Fruit fly (Drosophila melanogaster) whole organism, embryonic: ENCODE measurements around the gene Rpp14a.

Source experiments
- Aef1 ChIP-seq: fragments of 200-800 bp; sonication (Bioruptor generic); IDR thresholded peaks from 3 replicates; pipeline ENCODE4 v1.3.6; 2022; ENCODE audit warnings: missing biosample characterization, missing genetic modification characterization
- Atf6 ChIP-seq: fragments of 200-800 bp; sonication (Bioruptor generic); IDR thresholded peaks from 2 replicates; pipeline ENCODE4 v1.3.6; 2022; ENCODE audit warnings: missing biosample characterization, missing genetic modification characterization
- B-H1 ChIP-seq: fragments of 200-800 bp; sonication (Bioruptor generic); IDR thresholded peaks from 3 replicates; pipeline ENCODE4 v1.3.6; 2022; ENCODE audit warnings: missing biosample characterization, missing genetic modification characterization
- CG10366 ChIP-seq: fragments of 200-800 bp; sonication (Bioruptor generic); IDR thresholded peaks from 2 replicates; pipeline ENCODE4 v1.3.6; 2022; ENCODE audit warnings: missing biosample characterization, missing genetic modification characterization
- CG10543 ChIP-seq: fragments of 200-800 bp; sonication (Bioruptor generic); optimal IDR thresholded peaks from 3 replicates; lab custom pipeline; 2017; ENCODE audit warnings: missing biosample characterization, mild to moderate bottlenecking, missing genetic modification characterization, moderate library complexity
- CG10979 ChIP-seq: fragments of 200-800 bp; sonication (Bioruptor generic); optimal IDR thresholded peaks from 2 replicates; lab custom pipeline; 2018; ENCODE audit warnings: missing biosample characterization, mild to moderate bottlenecking, missing genetic modification characterization, moderate library complexity
- CG12299 ChIP-seq: fragments of 200-800 bp; sonication (Bioruptor generic); optimal IDR thresholded peaks from 2 replicates; lab custom pipeline; 2018; ENCODE audit warnings: missing biosample characterization, mild to moderate bottlenecking, missing genetic modification characterization
- CG14050 ChIP-seq: fragments of 200-800 bp; sonication (Bioruptor generic); IDR thresholded peaks from 3 replicates; pipeline ENCODE4 v1.3.6; 2022; ENCODE audit warnings: missing biosample characterization, missing genetic modification characterization
- CG16779 ChIP-seq: fragments of 200-800 bp; sonication (Bioruptor generic); IDR thresholded peaks from 2 replicates; pipeline ENCODE4 v1.3.6; 2022; ENCODE audit warnings: missing biosample characterization, missing genetic modification characterization
- CG16813 ChIP-seq: fragments of 200-800 bp; sonication (Bioruptor generic); IDR thresholded peaks from 3 replicates; pipeline ENCODE4 v1.3.6; 2022; ENCODE audit warnings: missing biosample characterization, missing genetic modification characterization; ENCODE audit not compliant: partially characterized antibody
- CG17328 ChIP-seq: fragments of 200-800 bp; sonication (Bioruptor generic); IDR thresholded peaks from 2 replicates; pipeline ENCODE4 v1.3.6; 2022; ENCODE audit warnings: missing biosample characterization, missing genetic modification characterization
- CG17568 ChIP-seq: fragments of 200-800 bp; sonication (Bioruptor generic); optimal IDR thresholded peaks from 2 replicates; lab custom pipeline; 2018; ENCODE audit warnings: missing biosample characterization, mild to moderate bottlenecking, missing genetic modification characterization, moderate library complexity
- CG18764 ChIP-seq: fragments of 200-800 bp; sonication (Bioruptor generic); optimal IDR thresholded peaks from 3 replicates; lab custom pipeline; 2016; ENCODE audit warnings: missing biosample characterization, missing genetic modification characterization
- CG32767 ChIP-seq: fragments of 200-800 bp; sonication (Bioruptor generic); IDR thresholded peaks from 2 replicates; pipeline ENCODE4 v1.3.6; 2022; ENCODE audit warnings: missing biosample characterization, missing genetic modification characterization
- CG3995 ChIP-seq: fragments of 200-800 bp; sonication (Bioruptor generic); optimal IDR thresholded peaks from 3 replicates; lab custom pipeline; 2016; ENCODE audit warnings: missing biosample characterization, missing genetic modification characterization
- CG4404 ChIP-seq: fragments of 200-800 bp; sonication (Bioruptor generic); IDR thresholded peaks from 2 replicates; pipeline ENCODE4 v1.3.6; 2022; ENCODE audit warnings: missing biosample characterization, missing genetic modification characterization
- CG6854 ChIP-seq: fragments of 200-800 bp; sonication (Bioruptor generic); optimal IDR thresholded peaks from 3 replicates; lab custom pipeline; 2017; ENCODE audit warnings: missing biosample characterization, mild to moderate bottlenecking, missing genetic modification characterization
- CG7271 ChIP-seq: fragments of 200-800 bp; sonication (Bioruptor generic); optimal IDR thresholded peaks from 2 replicates; lab custom pipeline; 2018; ENCODE audit warnings: missing biosample characterization, mild to moderate bottlenecking, missing genetic modification characterization, moderate library complexity
- CG9797 ChIP-seq: fragments of 200-800 bp; sonication (Bioruptor generic); optimal IDR thresholded peaks from 3 replicates; lab custom pipeline; 2018; ENCODE audit warnings: missing biosample characterization, mild to moderate bottlenecking, missing genetic modification characterization
- CHES-1-like ChIP-seq: fragments of 200-800 bp; sonication (Bioruptor generic); optimal IDR thresholded peaks from 2 replicates; lab custom pipeline; 2016; ENCODE audit warnings: missing biosample characterization, missing genetic modification characterization
- Dfd ChIP-seq, 2 experiments: fragments of >200 bp; optimal IDR thresholded peaks; 2 replicates each; lab custom pipeline; 2017; ENCODE audit warnings: missing biosample characterization in 2 of 2, missing genetic modification characterization in 2 of 2
- Gsc ChIP-seq: fragments of 200-800 bp; sonication (Bioruptor generic); IDR thresholded peaks from 2 replicates; pipeline ENCODE4 v1.3.6; 2022; ENCODE audit warnings: missing biosample characterization, missing genetic modification characterization
- HLH3B ChIP-seq: fragments of 200-800 bp; sonication (Bioruptor generic); IDR thresholded peaks from 2 replicates; pipeline ENCODE4 v1.3.6; 2022; ENCODE audit warnings: missing biosample characterization, missing genetic modification characterization
- HLH54F ChIP-seq: fragments of 200-800 bp; sonication (Bioruptor generic); optimal IDR thresholded peaks from 3 replicates; lab custom pipeline; 2016; ENCODE audit warnings: missing biosample characterization, missing genetic modification characterization
- Hsf ChIP-seq: fragments of 200-800 bp; sonication (Bioruptor generic); optimal IDR thresholded peaks from 3 replicates; lab custom pipeline; 2016; ENCODE audit warnings: missing biosample characterization, missing genetic modification characterization
- Lim3 ChIP-seq: fragments of 200-800 bp; sonication (Bioruptor generic); IDR thresholded peaks from 2 replicates; pipeline ENCODE4 v1.3.6; 2022; ENCODE audit warnings: missing biosample characterization, missing genetic modification characterization
- Ptx1 ChIP-seq: fragments of 200-800 bp; sonication (Bioruptor generic); IDR thresholded peaks from 2 replicates; pipeline ENCODE4 v1.3.6; 2022; ENCODE audit warnings: missing biosample characterization, missing genetic modification characterization
- Taf1 ChIP-seq: fragments of 200-800 bp; sonication (Bioruptor generic); IDR thresholded peaks from 2 replicates; pipeline ENCODE4 v1.3.6; 2022; ENCODE audit warnings: missing biosample characterization, missing genetic modification characterization
- Vsx1 ChIP-seq: fragments of 200-800 bp; sonication (Bioruptor generic); optimal IDR thresholded peaks from 2 replicates; lab custom pipeline; 2017; ENCODE audit warnings: missing biosample characterization, mild to moderate bottlenecking, missing genetic modification characterization, missing genetic modification reagents
- ara ChIP-seq: fragments of 200-800 bp; sonication (Bioruptor generic); IDR thresholded peaks from 2 replicates; pipeline ENCODE4 v1.3.6; 2022; ENCODE audit warnings: missing biosample characterization, missing genetic modification characterization
- ase ChIP-seq: fragments of 200-800 bp; sonication (Bioruptor generic); IDR thresholded peaks from 3 replicates; pipeline ENCODE4 v1.3.6; 2022; ENCODE audit warnings: missing biosample characterization, missing genetic modification characterization
- cad ChIP-seq: fragments of >200 bp; optimal IDR thresholded peaks from 2 replicates; lab custom pipeline; 2017; ENCODE audit warnings: missing biosample characterization, missing genetic modification characterization
- da ChIP-seq: fragments of 200-800 bp; sonication (Bioruptor generic); optimal IDR thresholded peaks from 2 replicates; lab custom pipeline; 2016; ENCODE audit warnings: missing biosample characterization, missing genetic modification characterization
- disco-r ChIP-seq: fragments of 200-800 bp; sonication (Bioruptor generic); optimal IDR thresholded peaks from 2 replicates; lab custom pipeline; 2016; ENCODE audit warnings: missing biosample characterization, missing genetic modification characterization
- gt ChIP-seq: fragments of 200-800 bp; sonication (Bioruptor generic); IDR thresholded peaks from 2 replicates; pipeline ENCODE4 v1.3.6; 2022; ENCODE audit warnings: missing biosample characterization, missing genetic modification characterization
- ind ChIP-seq: fragments of 200-800 bp; sonication (Bioruptor generic); optimal IDR thresholded peaks from 3 replicates; lab custom pipeline; 2016; ENCODE audit warnings: missing biosample characterization, missing genetic modification characterization
- jumu ChIP-seq: fragments of 200-800 bp; sonication (Bioruptor generic); optimal IDR thresholded peaks from 3 replicates; lab custom pipeline; 2016; ENCODE audit warnings: missing biosample characterization, missing genetic modification characterization
- knrl ChIP-seq: fragments of 200-800 bp; sonication (Bioruptor generic); IDR thresholded peaks from 3 replicates; pipeline ENCODE4 v1.3.6; 2022; ENCODE audit warnings: missing biosample characterization, missing genetic modification characterization; ENCODE audit not compliant: partially characterized antibody
- mld ChIP-seq: fragments of 200-800 bp; sonication (Bioruptor generic); IDR thresholded peaks from 3 replicates; pipeline ENCODE4 v1.3.6; 2022; ENCODE audit warnings: missing biosample characterization, missing genetic modification characterization; ENCODE audit not compliant: partially characterized antibody
- nerfin-2 ChIP-seq: fragments of 200-800 bp; sonication (Bioruptor generic); IDR thresholded peaks from 2 replicates; pipeline ENCODE4 v1.3.6; 2022; ENCODE audit warnings: missing biosample characterization, missing genetic modification characterization; ENCODE audit not compliant: partially characterized antibody
- nmo ChIP-seq: fragments of 200-800 bp; sonication (Bioruptor generic); optimal IDR thresholded peaks from 2 replicates; lab custom pipeline; 2018; ENCODE audit warnings: missing biosample characterization, mild to moderate bottlenecking, missing genetic modification characterization, moderate library complexity
- pho ChIP-seq: fragments of 200-800 bp; sonication (Bioruptor generic); optimal IDR thresholded peaks from 2 replicates; lab custom pipeline; 2016; ENCODE audit warnings: missing biosample characterization, missing genetic modification characterization
- sisA ChIP-seq: fragments of 200-800 bp; sonication (Bioruptor generic); IDR thresholded peaks from 2 replicates; pipeline ENCODE4 v1.3.6; 2022; ENCODE audit warnings: missing biosample characterization, missing genetic modification characterization
- so ChIP-seq: fragments of 200-800 bp; sonication (Bioruptor generic); IDR thresholded peaks from 3 replicates; pipeline ENCODE4 v1.3.6; 2022; ENCODE audit warnings: missing biosample characterization, missing genetic modification characterization
- stc ChIP-seq: fragments of 200-800 bp; sonication (Bioruptor generic); IDR thresholded peaks from 2 replicates; pipeline ENCODE4 v1.3.6; 2022; ENCODE audit warnings: missing biosample characterization, missing genetic modification characterization
- tna ChIP-seq: fragments of 200-800 bp; sonication (Bioruptor generic); IDR thresholded peaks from 2 replicates; pipeline ENCODE4 v1.3.6; 2022; ENCODE audit warnings: missing biosample characterization, missing genetic modification characterization; ENCODE audit not compliant: partially characterized antibody
- trem ChIP-seq: fragments of 200-800 bp; optimal IDR thresholded peaks from 3 replicates; lab custom pipeline; 2019; ENCODE audit warnings: missing biosample characterization, mild to moderate bottlenecking, missing genetic modification characterization, moderate library complexity
- trh ChIP-seq: fragments of 200-800 bp; sonication (Bioruptor generic); optimal IDR thresholded peaks from 2 replicates; lab custom pipeline; 2016; ENCODE audit warnings: missing biosample characterization, missing genetic modification characterization
- ttk ChIP-seq: fragments of 200-800 bp; sonication (Bioruptor generic); IDR thresholded peaks from 2 replicates; pipeline ENCODE4 v2.1.2; 2022; ENCODE audit warnings: missing biosample characterization, missing genetic modification characterization
- tx ChIP-seq: fragments of 200-800 bp; sonication (Bioruptor generic); optimal IDR thresholded peaks from 2 replicates; lab custom pipeline; 2016; ENCODE audit warnings: missing biosample characterization, missing genetic modification characterization
- unpg ChIP-seq: fragments of 200-800 bp; sonication (Bioruptor generic); optimal IDR thresholded peaks from 3 replicates; lab custom pipeline; 2018; ENCODE audit warnings: missing biosample characterization, mild to moderate bottlenecking, missing genetic modification characterization, moderate library complexity
- wek ChIP-seq: fragments of 200-800 bp; sonication (Bioruptor generic); optimal IDR thresholded peaks from 3 replicates; lab custom pipeline; 2018; ENCODE audit warnings: missing biosample characterization, mild to moderate bottlenecking, missing genetic modification characterization, moderate library complexity
- wor ChIP-seq: fragments of 200-800 bp; sonication (Bioruptor generic); IDR thresholded peaks from 2 replicates; pipeline ENCODE4 v1.3.6; 2022; ENCODE audit warnings: missing biosample characterization, missing genetic modification characterization

The Rpp14a gene

dm6 chr3R:30092700-30093044 is 36.0 kb downstream of the Rpp14a start (continued):
- TF ChIP-seq ind (GFP tag; lab: Kevin White, UChicago) (peak; percentile 87), trem (tag; lab: Kevin White, UChicago) (peak; percentile 66), Ptx1 (peak; percentile 92), B-H1 (peak; percentile 67; the same call in 2 of the 3 replicates), Vsx1 (GFP tag; lab: Kevin White, UChicago) (peak; percentile 54), Lim3 (GFP tag; lab: Robert Waterston, UW) (no peak), wek (GFP tag; lab: Kevin White, UChicago) (peak; percentile 52), nmo (GFP tag; lab: Kevin White, UChicago) (peak; percentile 80), CG14050 (GFP tag; lab: Robert Waterston, UW) (peak; percentile 83), sisA (GFP tag; lab: Robert Waterston, UW) (peak; percentile 92), mld (no peak), CG32767 (GFP tag; lab: Robert Waterston, UW) (peak; percentile 81), knrl (GFP tag; lab: Robert Waterston, UW) (no peak), CG10366 (GFP tag; lab: Robert Waterston, UW) (peak; percentile 91), trh (GFP tag; lab: Kevin White, UChicago) (peak; percentile 3), CG17328 (GFP tag; lab: Robert Waterston, UW) (peak; percentile 83), ttk (GFP tag; lab: Robert Waterston, UW) (peak; percentile 86), stc (GFP tag; lab: Robert Waterston, UW) (peak; percentile 82), HLH54F (GFP tag; lab: Kevin White, UChicago) (peak; percentile 83), wor (GFP tag; lab: Robert Waterston, UW) (peak; percentile 80; the same call in 1 of the 2 replicates), CG9797 (GFP tag; lab: Kevin White, UChicago) (no peak), CG4404 (GFP tag; lab: Robert Waterston, UW) (peak; percentile 63), cad (GFP tag; lab: Kevin White, UChicago) (no peak), ara (peak; percentile 85), CHES-1-like (GFP tag; lab: Kevin White, UChicago) (peak; percentile 89), tna (GFP tag; lab: Robert Waterston, UW) (no peak), tx (GFP tag; lab: Kevin White, UChicago) (peak; percentile 83), CG6854 (GFP tag; lab: Kevin White, UChicago) (peak; percentile 69), CG3995 (no peak), disco-r (GFP tag; lab: Kevin White, UChicago) (peak; percentile 75), nerfin-2 (no peak), CG10979 (tag; lab: Kevin White, UChicago) (peak; percentile 83), CG16813 (no peak), so (GFP tag; lab: Robert Waterston, UW) (peak; percentile 88), Dfd (GFP tag; optimal IDR thresholded peaks at IDR 0.05; lab: Kevin White, UChicago) (no peak), gt (GFP tag; lab: Robert Waterston, UW) (peak; percentile 62), CG7271 (tag; lab: Kevin White, UChicago) (no peak), Taf1 (GFP tag; lab: Robert Waterston, UW) (peak; percentile 69), ase (peak; percentile 79), Aef1 (GFP tag; lab: Robert Waterston, UW) (peak; percentile 75), CG10543 (GFP tag; lab: Kevin White, UChicago) (peak; percentile 56), Gsc (GFP tag; lab: Robert Waterston, UW) (peak; percentile 73), CG18764 (peak; percentile 65), Hsf (GFP tag; lab: Kevin White, UChicago) (peak; percentile 88), HLH3B (GFP tag; lab: Robert Waterston, UW) (peak; percentile 88), Atf6 (GFP tag; lab: Robert Waterston, UW) (peak; percentile 89), unpg (GFP tag; lab: Kevin White, UChicago) (peak; percentile 86), CG16779 (GFP tag; lab: Robert Waterston, UW) (peak; percentile 80), pho (GFP tag; lab: Kevin White, UChicago) (peak; percentile 86), CG12299 (peak; percentile 81), da (GFP tag; lab: Kevin White, UChicago) (peak; percentile 29), CG17568 (peak; percentile 77), jumu (GFP tag; lab: Kevin White, UChicago) (peak; percentile 83)
